Worm (Caenorhabditis elegans) whole organism, L4 larva: ENCODE measurements around the gene srbc-37.

Experiments
- Y48G9A.11 ChIP-seq: fragments of 200-800 bp; sonication (Bioruptor generic); IDR thresholded peaks from 2 replicates; pipeline ENCODE4 v1.3.6; 2022; ENCODE audit warnings: missing genetic modification reagents, missing genetic modification characterization, missing compliant biosample characterization
- ZK546.5 ChIP-seq, 2 experiments: sonication (generic microtip); optimal IDR thresholded peaks; 2 replicates each; lab custom pipeline; 2017; ENCODE audit warnings: missing biosample characterization in 2 of 2, missing genetic modification characterization in 2 of 2
- ama-1 ChIP-seq: fragments of 150-350 bp; optimal IDR thresholded peaks from 2 replicates; lab custom pipeline; 2014; ENCODE audit warnings: inconsistent platforms, mixed read lengths
- ceh-28 ChIP-seq: fragments of 150-350 bp; optimal IDR thresholded peaks from 2 replicates; lab custom pipeline; 2014; ENCODE audit warnings: missing biosample characterization, missing genetic modification reagents, missing genetic modification characterization
- ceh-82 ChIP-seq: sonication (generic microtip); optimal IDR thresholded peaks from 2 replicates; lab custom pipeline; 2017; ENCODE audit warnings: missing biosample characterization, missing genetic modification characterization
- egl-43 ChIP-seq: fragments of 200-800 bp; sonication (Bioruptor generic); IDR thresholded peaks from 2 replicates; pipeline ENCODE4 v1.3.6; 2022; ENCODE audit warnings: missing genetic modification reagents, missing genetic modification characterization, missing compliant biosample characterization
- hif-1 ChIP-seq, 2 experiments: sonication (generic microtip); optimal IDR thresholded peaks; 2 replicates each; lab custom pipeline; 2016 to 2017; ENCODE audit warnings: missing compliant biosample characterization in 2 of 2, missing genetic modification characterization in 2 of 2, missing genetic modification reagents in 2 of 2, missing genotype in 2 of 2, mild to moderate bottlenecking in 1 of 2
- lir-3 ChIP-seq: sonication (generic microtip); optimal IDR thresholded peaks from 2 replicates; lab custom pipeline; 2016; ENCODE audit warnings: mild to moderate bottlenecking, missing genetic modification characterization, missing compliant biosample characterization
- nhr-28 ChIP-seq: fragments of 150-350 bp; optimal IDR thresholded peaks from 2 replicates; lab custom pipeline; 2014; ENCODE audit warnings: missing biosample characterization, missing genetic modification characterization
- snpc-4 ChIP-seq: fragments of 150-350 bp; optimal IDR thresholded peaks from 2 replicates; lab custom pipeline; 2014; ENCODE audit warnings: missing biosample characterization, missing genetic modification characterization
- tra-1 ChIP-seq: fragments of 200-800 bp; sonication (Bioruptor generic); IDR thresholded peaks from 2 replicates; pipeline ENCODE4 v1.3.6; 2022; ENCODE audit warnings: missing genetic modification reagents, missing genetic modification characterization, missing compliant biosample characterization

DNA sequence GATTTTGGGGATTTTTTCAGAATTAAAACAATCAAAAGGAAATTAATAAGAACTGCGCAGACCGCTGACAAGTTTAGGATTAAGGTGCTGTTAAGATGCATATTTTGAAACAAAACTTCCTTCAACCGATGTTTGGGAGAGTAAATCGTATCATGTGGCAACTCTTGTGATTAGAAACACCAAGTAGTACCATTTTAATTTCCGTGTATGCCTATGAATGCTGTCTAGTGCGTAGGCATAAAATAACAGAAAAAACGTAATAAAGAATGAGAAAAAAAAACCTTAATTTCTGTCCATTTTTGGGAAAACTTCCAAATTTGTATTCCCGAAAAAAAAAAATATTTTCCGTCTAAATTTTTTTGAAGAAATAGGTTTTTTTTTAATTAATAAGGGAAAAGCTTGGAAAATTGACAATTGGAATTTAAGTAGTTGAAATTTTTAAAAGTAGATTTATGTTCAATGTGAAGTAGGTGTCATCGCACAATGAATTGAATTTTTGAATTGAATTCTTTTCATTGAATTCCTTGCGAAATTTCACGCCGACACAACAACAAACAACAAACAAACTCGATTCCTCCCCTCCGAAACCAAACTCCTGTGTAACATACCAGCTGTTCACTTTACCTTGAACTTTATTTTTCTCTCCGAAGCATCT lies 50.4 kb downstream of the srbc-37 start, which contains the start of the genes str-262 and srp-1:
- no peak for TF ChIP-seq ceh-82
- no peak for TF ChIP-seq hif-1 (tag; optimal IDR thresholded peaks at IDR 0.05; lab: Kevin White, UChicago)
- TF ChIP-seq snpc-4 (tag; lab: Kevin White, UChicago), result no peak
- no peak for TF ChIP-seq ceh-28 (tag; lab: Kevin White, UChicago)
- TF ChIP-seq lir-3 (tag; lab: Kevin White, UChicago), result no peak
- TF ChIP-seq ama-1, result no peak
- no peak for TF ChIP-seq egl-43 (GFP tag; lab: Robert Waterston, UW)
- no peak for TF ChIP-seq tra-1 (GFP tag; lab: Robert Waterston, UW)
- TF ChIP-seq Y48G9A.11 (GFP tag; lab: Robert Waterston, UW), result no peak
- TF ChIP-seq ZK546.5 (tag; optimal IDR thresholded peaks at IDR 0.05; lab: Kevin White, UChicago), result no peak
- TF ChIP-seq nhr-28 (tag; lab: Kevin White, UChicago), result no peak
